Worm (Caenorhabditis elegans) whole organism, L1 larva: ENCODE data around the gene W02B12.1.

Source experiments
- C16A3.4 ChIP-seq: fragments of 150-350 bp; optimal IDR thresholded peaks from 2 replicates; lab custom pipeline; 2014; ENCODE audit warnings: missing biosample characterization, missing genetic modification characterization
- F16B12.6 ChIP-seq: fragments of 150-350 bp; optimal IDR thresholded peaks from 2 replicates; lab custom pipeline; 2014; ENCODE audit warnings: missing biosample characterization, missing genetic modification characterization
- Y116A8C.19 ChIP-seq: sonication (generic microtip); optimal IDR thresholded peaks from 2 replicates; lab custom pipeline; 2016; ENCODE audit warnings: missing compliant biosample characterization, missing genetic modification characterization, borderline replicate concordance
- dpl-1 ChIP-seq, 3 experiments: fragments of 150-350 bp in 2 of 3; sonication (generic microtip) in 1 of 3; optimal IDR thresholded peaks; 2 replicates each; lab custom pipeline; 2014 to 2017; ENCODE audit warnings: missing biosample characterization in 3 of 3, missing genetic modification characterization in 3 of 3, missing genetic modification reagents in 3 of 3
- efl-1 ChIP-seq, 4 experiments: fragments of 150-350 bp; optimal IDR thresholded peaks in 3 of 4; peaks in 1 of 4; 1 replicate in 1 of 4; 2 replicates in 3 of 4; lab custom pipeline; 2014; ENCODE audit warnings: missing biosample characterization in 2 of 4, missing genetic modification characterization in 2 of 4, missing genetic modification reagents in 2 of 4
- egl-27 ChIP-seq, 2 experiments: fragments of 150-350 bp in 1 of 2; sonication (generic microtip); optimal IDR thresholded peaks; 3 replicates each; lab custom pipeline; 2017 to 2018; ENCODE audit warnings: missing biosample characterization in 2 of 2, missing genetic modification characterization in 2 of 2, missing genetic modification reagents in 2 of 2
- elt-2 ChIP-seq: sonication (generic microtip); optimal IDR thresholded peaks from 2 replicates; lab custom pipeline; 2016; ENCODE audit warnings: missing genetic modification characterization, mild to moderate bottlenecking, inconsistent platforms, missing compliant biosample characterization, missing genetic modification reagents
- elt-3 ChIP-seq, 6 experiments: fragments of 150-350 bp in 1 of 6; sonication (generic microtip); optimal IDR thresholded peaks; 2 replicates each; lab custom pipeline; 2017 to 2018; ENCODE audit warnings: missing biosample characterization in 6 of 6, missing genetic modification characterization in 6 of 6, inconsistent platforms in 1 of 6
- ets-5 ChIP-seq: fragments of 200-800 bp; sonication (Bioruptor generic); IDR thresholded peaks from 2 replicates; pipeline ENCODE4 v1.3.6; 2022; ENCODE audit warnings: missing genetic modification characterization, missing compliant biosample characterization
- lin-14 ChIP-seq: fragments of 200-800 bp; sonication (Bioruptor generic); optimal IDR thresholded peaks from 2 replicates; lab custom pipeline; 2018; ENCODE audit warnings: mild to moderate bottlenecking, missing genetic modification characterization, moderate library complexity, missing compliant biosample characterization
- lin-35 ChIP-seq, 2 experiments: fragments of 150-350 bp; optimal IDR thresholded peaks; 2 replicates each; lab custom pipeline; 2014; ENCODE audit warnings: missing biosample characterization in 2 of 2, missing genetic modification characterization in 2 of 2, missing genetic modification reagents in 2 of 2
- lsy-2 ChIP-seq, 2 experiments: fragments of 150-350 bp; optimal IDR thresholded peaks; 2 replicates each; lab custom pipeline; 2014; ENCODE audit warnings: missing biosample characterization in 2 of 2, missing genetic modification characterization in 2 of 2
- nhr-12 ChIP-seq: sonication (generic microtip); optimal IDR thresholded peaks from 2 replicates; lab custom pipeline; 2017; ENCODE audit warnings: missing biosample characterization, missing genetic modification characterization
- nhr-19 ChIP-seq: fragments of 200-800 bp; sonication (Bioruptor generic); conservative IDR thresholded peaks from 2 replicates; pipeline ENCODE4 v1.3.6; 2022; ENCODE audit warnings: missing genetic modification characterization, missing compliant biosample characterization
- nhr-28 ChIP-seq: fragments of 150-350 bp; optimal IDR thresholded peaks from 2 replicates; lab custom pipeline; 2014; ENCODE audit warnings: missing biosample characterization, missing genetic modification characterization
- nhr-84 ChIP-seq: sonication (generic microtip); optimal IDR thresholded peaks from 2 replicates; lab custom pipeline; 2017; ENCODE audit warnings: missing biosample characterization, missing genetic modification characterization
- pag-3 ChIP-seq: sonication (generic microtip); optimal IDR thresholded peaks from 2 replicates; lab custom pipeline; 2017; ENCODE audit warnings: missing genetic modification characterization, mild to moderate bottlenecking, missing compliant biosample characterization, antibody characterized with exemption, borderline replicate concordance; ENCODE audit not compliant: insufficient read depth
- pax-3 ChIP-seq: fragments of 200-800 bp; sonication (Bioruptor generic); optimal IDR thresholded peaks from 2 replicates; lab custom pipeline; 2018; ENCODE audit warnings: mild to moderate bottlenecking, missing genetic modification characterization, moderate library complexity, missing compliant biosample characterization
- pqm-1 ChIP-seq: sonication (generic microtip); optimal IDR thresholded peaks from 3 replicates; lab custom pipeline; 2017; ENCODE audit warnings: missing biosample characterization, missing genetic modification characterization
- rnt-1 ChIP-seq: sonication (generic microtip); optimal IDR thresholded peaks from 2 replicates; lab custom pipeline; 2016; ENCODE audit warnings: mild to moderate bottlenecking, missing genetic modification characterization, moderate library complexity, missing compliant biosample characterization
- sup-37 ChIP-seq: fragments of 200-800 bp; sonication (Bioruptor generic); optimal IDR thresholded peaks from 2 replicates; lab custom pipeline; 2018; ENCODE audit warnings: mild to moderate bottlenecking, missing genetic modification characterization, missing compliant biosample characterization
- swsn-7 ChIP-seq: sonication (generic microtip); optimal IDR thresholded peaks from 2 replicates; lab custom pipeline; 2016; ENCODE audit warnings: missing genetic modification characterization, missing compliant biosample characterization
- vab-15 ChIP-seq: sonication (generic microtip); optimal IDR thresholded peaks from 2 replicates; lab custom pipeline; 2017; ENCODE audit warnings: missing genotype, mild to moderate bottlenecking, missing genetic modification characterization, missing compliant biosample characterization
- xbp-1 ChIP-seq: sonication (generic microtip); optimal IDR thresholded peaks from 2 replicates; lab custom pipeline; 2016; ENCODE audit warnings: missing genetic modification characterization, missing compliant biosample characterization

The W02B12.1 gene

ce11 chrII:11424032-11424431 is 24.8 kb upstream of the W02B12.1 start:
- peak; percentile 8 for TF ChIP-seq elt-2 (tag; lab: Kevin White, UChicago)
- TF ChIP-seq dpl-1 (GFP tag; optimal IDR thresholded peaks at IDR 0.05; lab: Kevin White, UChicago): no peak
- TF ChIP-seq nhr-19 (GFP tag; lab: Robert Waterston, UW): no peak
- TF ChIP-seq Y116A8C.19 (tag; lab: Kevin White, UChicago): no peak
- no peak for TF ChIP-seq pag-3 (tag; lab: Kevin White, UChicago)

- TF ChIP-seq nhr-28 (tag; lab: Kevin White, UChicago) (no peak), elt-2 (tag; lab: Kevin White, UChicago) (peak; percentile 22), elt-3 (tag; optimal IDR thresholded peaks at IDR 0.05; lab: Kevin White, UChicago) (no peak), efl-1 (optimal IDR thresholded peaks at IDR 0.05; lab: Kevin White, UChicago) (no peak), efl-1 (GFP tag; optimal IDR thresholded peaks at IDR 0.05 in 1 of 2; lab: Kevin White, UChicago) (peak in 1 of 2 experiments; percentile 49), xbp-1 (tag; lab: Kevin White, UChicago) (no peak), swsn-7 (tag; lab: Kevin White, UChicago) (no peak), ets-5 (GFP tag; lab: Robert Waterston, UW) (no peak), sup-37 (GFP tag; lab: Kevin White, UChicago) (no peak)
These were observed 24.1 kb upstream of the W02B12.1 start, which contains the start of gene C05D12.3 for ce11 chrII:11424579-11425316. Gene C05D12.3 (plus strand): TSS chrII:11425266.

ce11 chrII:11427322-11427721 is 21.5 kb upstream of the W02B12.1 start:
- no peak for TF ChIP-seq pax-3
- TF ChIP-seq lin-14 (GFP tag; lab: Kevin White, UChicago): no peak
- no peak for TF ChIP-seq lsy-2 (tag; optimal IDR thresholded peaks at IDR 0.05; lab: Kevin White, UChicago)

- TF ChIP-seq sup-37 (GFP tag; lab: Kevin White, UChicago) (no peak), elt-2 (tag; lab: Kevin White, UChicago) (peak; percentile 10)
These were observed 20.2 kb upstream of the W02B12.1 start for ce11 chrII:11428599-11428998.

- TF ChIP-seq C16A3.4 (tag; lab: Kevin White, UChicago) (no peak), pqm-1 (no peak), sup-37 (GFP tag; lab: Kevin White, UChicago) (no peak), Y116A8C.19 (tag; lab: Kevin White, UChicago) (no peak), egl-27 (tag; optimal IDR thresholded peaks at IDR 0.05; lab: Kevin White, UChicago) (no peak), F16B12.6 (tag; lab: Kevin White, UChicago) (no peak)
- TF ChIP-seq, all 84 proteins: peak for 0
These were observed 17.2 kb upstream of the W02B12.1 start, which contains the start of gene C05D12.4 for ce11 chrII:11431584-11431983. Gene C05D12.4 (plus strand): TSS chrII:11431884.

ce11 chrII:11433942-11434341 is 14.9 kb upstream of the W02B12.1 start, which contains the start of gene C05D12.5:
Gene C05D12.5 (plus strand): TSS chrII:11434242.
- TF ChIP-seq rnt-1 (tag; lab: Kevin White, UChicago) (no peak), nhr-12 (no peak), nhr-84 (tag; lab: Kevin White, UChicago) (no peak)
- TF ChIP-seq, all 84 proteins: peak for 0

- TF ChIP-seq dpl-1 (GFP tag; optimal IDR thresholded peaks at IDR 0.05; lab: Kevin White, UChicago) (no peak), vab-15 (tag; lab: Kevin White, UChicago) (no peak), lin-35 (GFP tag; optimal IDR thresholded peaks at IDR 0.05; lab: Kevin White, UChicago) (peak in 1 of 2 experiments; percentile 12)
These were observed 10.4 kb upstream of the W02B12.1 start, which contains the start of gene vha-6 for ce11 chrII:11438417-11438816. Gene vha-6 (minus strand): TSS chrII:11438452.
